Fruit fly (Drosophila melanogaster): ENCODE data around the gene CG34129.
A peak's percentile ranks its signal among the peaks of the same experiment; 100 is the strongest.

CG34129 gene

DNA sequence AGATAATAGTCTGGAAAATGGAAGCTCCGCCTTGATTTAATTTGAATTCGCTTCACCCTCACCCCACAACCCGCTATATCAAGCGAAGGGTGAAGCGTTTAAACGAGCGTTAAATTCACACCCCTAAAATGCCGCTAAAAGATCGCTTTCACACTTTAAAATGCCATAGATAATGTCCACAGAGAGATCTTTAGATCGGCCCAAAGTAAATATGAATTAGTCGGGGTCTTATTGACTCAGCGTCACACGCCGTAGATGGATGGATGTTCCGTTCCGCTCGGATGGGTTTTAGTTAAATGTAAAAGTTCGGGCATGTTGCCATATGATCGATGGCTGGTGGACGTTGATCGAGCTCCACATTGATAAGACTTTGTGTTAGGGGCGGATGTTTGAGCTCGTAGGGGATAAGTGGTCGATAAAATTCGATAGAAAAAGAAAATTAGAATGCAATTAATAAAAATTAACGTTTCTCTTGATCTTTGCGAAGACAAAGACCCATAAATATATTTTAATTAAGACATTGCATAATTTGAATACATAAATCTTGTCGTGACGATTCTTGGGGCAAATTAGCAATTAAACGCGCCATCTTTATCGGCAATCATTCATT lies 37.1 kb upstream of the CG34129 start (continued):
- peak; percentile 54; the same call in 1 of the 2 replicates for TF ChIP-seq bowl (GFP tag; IDR thresholded peaks at IDR 0.05)
- TF ChIP-seq kni (GFP tag; optimal IDR thresholded peaks at IDR 0.05): peak; percentile 96
- peak; percentile 91 for TF ChIP-seq Side (GFP tag; optimal IDR thresholded peaks at IDR 0.05)
- peak; percentile 45 for TF ChIP-seq Myb (GFP tag; optimal IDR thresholded peaks at IDR 0.05)
- peak; percentile 59 for TF ChIP-seq Sry-β (GFP tag; optimal IDR thresholded peaks at IDR 0.05)
- TF ChIP-seq CG4854 (GFP tag; optimal IDR thresholded peaks at IDR 0.05): peak; percentile 90
- no peak for TF ChIP-seq Scr (GFP tag; IDR thresholded peaks at IDR 0.05; ENCODE audit: partially characterized antibody)
- TF ChIP-seq Dip2 (GFP tag; IDR thresholded peaks at IDR 0.05): no peak
- peak; percentile 76; the same call in 2 of the 3 replicates for TF ChIP-seq CG11695 (GFP tag; IDR thresholded peaks at IDR 0.05)
- peak; percentile 1 for TF ChIP-seq Chrac-16 (GFP tag; optimal IDR thresholded peaks at IDR 0.05)
- TF ChIP-seq CG18262 (tag; optimal IDR thresholded peaks at IDR 0.05): peak; percentile 68
- peak; percentile 85 for TF ChIP-seq Bdp1 (GFP tag; optimal IDR thresholded peaks at IDR 0.05)
- peak; percentile 76; the same call in 1 of the 2 replicates for TF ChIP-seq E2f1 (GFP tag; IDR thresholded peaks at IDR 0.05)
- peak; percentile 61 for TF ChIP-seq Spps (tag; optimal IDR thresholded peaks at IDR 0.05)
- peak; percentile 90 for TF ChIP-seq ci (GFP tag; IDR thresholded peaks at IDR 0.05)
- TF ChIP-seq Dfd (GFP tag; optimal IDR thresholded peaks at IDR 0.05): no peak
- TF ChIP-seq Poxn (GFP tag; IDR thresholded peaks at IDR 0.05): peak; percentile 58
- TF ChIP-seq eve (GFP tag; optimal IDR thresholded peaks at IDR 0.05): peak in 1 of 2 experiments; percentile 83
- TF ChIP-seq HmgZ (tag; optimal IDR thresholded peaks at IDR 0.05): peak; percentile 88
- no peak for TF ChIP-seq chinmo (GFP tag; IDR thresholded peaks at IDR 0.05; ENCODE audit: partially characterized antibody)
- peak; percentile 91 for TF ChIP-seq NK7.1 (GFP tag; optimal IDR thresholded peaks at IDR 0.05)
- peak; percentile 55 for TF ChIP-seq CG13775 (GFP tag; optimal IDR thresholded peaks at IDR 0.05)
- peak; percentile 74 for TF ChIP-seq Sox102F (GFP tag; optimal IDR thresholded peaks at IDR 0.05)
- TF ChIP-seq CG14014 (GFP tag; IDR thresholded peaks at IDR 0.05): peak; percentile 83; the same call in 1 of the 2 replicates
- peak; percentile 87 for TF ChIP-seq CG4707 (GFP tag; optimal IDR thresholded peaks at IDR 0.05)
- peak; percentile 48 for TF ChIP-seq CG8359 (GFP tag; optimal IDR thresholded peaks at IDR 0.05; ENCODE audit: borderline replicate concordance)
- peak; percentile 75; the same call in 1 of the 2 replicates for TF ChIP-seq CG11085 (GFP tag; IDR thresholded peaks at IDR 0.05)
- TF ChIP-seq TFAM (GFP tag; optimal IDR thresholded peaks at IDR 0.05): peak; percentile 28
- TF ChIP-seq p53 (GFP tag; optimal IDR thresholded peaks at IDR 0.05): peak; percentile 80
- peak; percentile 67 for TF ChIP-seq sens-2 (GFP tag; IDR thresholded peaks at IDR 0.05)
- peak; percentile 87 for TF ChIP-seq CG7786 (GFP tag; optimal IDR thresholded peaks at IDR 0.05)
- peak; percentile 71 for TF ChIP-seq pb (GFP tag; optimal IDR thresholded peaks at IDR 0.05)
- TF ChIP-seq CG12071 (GFP tag; optimal IDR thresholded peaks at IDR 0.05): peak; percentile 91
- no peak for TF ChIP-seq nom (GFP tag; optimal IDR thresholded peaks at IDR 0.05)
- peak; percentile 89 for TF ChIP-seq maf-S (GFP tag; optimal IDR thresholded peaks at IDR 0.05)
- peak; percentile 7 for TF ChIP-seq CG4617 (GFP tag; optimal IDR thresholded peaks at IDR 0.05; ENCODE audit: borderline replicate concordance)
- TF ChIP-seq CG12391 (tag; optimal IDR thresholded peaks at IDR 0.05): peak; percentile 50
- peak; percentile 82 for TF ChIP-seq CG12659 (GFP tag; optimal IDR thresholded peaks at IDR 0.05)
- TF ChIP-seq CG5953 (GFP tag; IDR thresholded peaks at IDR 0.05): peak; percentile 90
- TF ChIP-seq CG30431 (GFP tag; optimal IDR thresholded peaks at IDR 0.05): peak; percentile 40
- peak; percentile 68 for TF ChIP-seq dimm (GFP tag; IDR thresholded peaks at IDR 0.05)
- peak; percentile 76 for TF ChIP-seq cato (GFP tag; optimal IDR thresholded peaks at IDR 0.05; ENCODE audit: borderline replicate concordance)
- peak; percentile 76 for TF ChIP-seq trh (GFP tag; optimal IDR thresholded peaks at IDR 0.05)
- peak; percentile 77 for TF ChIP-seq CG14965 (GFP tag; optimal IDR thresholded peaks at IDR 0.05; ENCODE audit: borderline replicate concordance)
- TF ChIP-seq stwl (tag; optimal IDR thresholded peaks at IDR 0.05): peak; percentile 11
- TF ChIP-seq her (GFP tag; optimal IDR thresholded peaks at IDR 0.05): peak; percentile 86
- TF ChIP-seq CG31388 (GFP tag; optimal IDR thresholded peaks at IDR 0.05): no peak
- TF ChIP-seq CG8765 (GFP tag; IDR thresholded peaks at IDR 0.05): 0 out of 2 replicates have a peak, but pooled peaks have one; percentile 17
- peak; percentile 63 for TF ChIP-seq en (GFP tag; optimal IDR thresholded peaks at IDR 0.05)

Data from whole organism, embryonic.